Worm (Caenorhabditis elegans): ENCODE data around the gene K04C1.5.

K04C1.5 gene

DNA sequence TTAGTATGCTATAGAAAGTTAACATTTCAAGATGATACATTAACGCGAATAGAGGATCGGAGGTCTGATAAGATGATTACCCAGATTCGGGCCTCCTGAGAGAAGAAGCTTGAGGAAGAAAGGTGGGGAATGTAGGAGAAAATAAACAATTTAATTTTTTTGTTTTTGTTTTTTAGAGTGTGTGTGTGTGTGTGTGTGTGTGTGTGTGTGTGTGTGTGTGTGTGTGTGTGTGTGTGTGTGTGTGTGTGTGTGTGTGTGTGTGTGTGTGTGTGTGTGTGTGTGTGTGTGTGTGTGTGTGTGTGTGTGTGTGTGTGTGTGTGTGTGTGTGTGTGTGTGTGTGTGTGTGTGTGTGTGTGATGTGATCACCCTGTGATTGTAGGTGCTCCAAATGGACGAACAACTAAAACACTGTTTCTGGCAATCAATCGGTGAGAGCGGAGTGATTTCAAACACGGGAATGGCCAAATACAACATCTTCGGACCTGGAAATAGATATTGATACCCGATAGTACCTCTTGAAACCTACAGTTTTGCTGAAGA lies 18.5 kb upstream of the K04C1.5 start:
- TF ChIP-seq egrh-3 (GFP tag; IDR thresholded peaks at IDR 0.05) (peak; percentile 52; the same call in 1 of the 2 replicates), lir-1 (GFP tag; conservative IDR thresholded peaks at IDR 0.05) (peak; percentile 74; the same call in 1 of the 2 replicates), akir-1 (GFP tag; optimal IDR thresholded peaks at IDR 0.05) (peak; percentile 54), ztf-3 (GFP tag; optimal IDR thresholded peaks at IDR 0.05) (peak; percentile 15)

DNA sequence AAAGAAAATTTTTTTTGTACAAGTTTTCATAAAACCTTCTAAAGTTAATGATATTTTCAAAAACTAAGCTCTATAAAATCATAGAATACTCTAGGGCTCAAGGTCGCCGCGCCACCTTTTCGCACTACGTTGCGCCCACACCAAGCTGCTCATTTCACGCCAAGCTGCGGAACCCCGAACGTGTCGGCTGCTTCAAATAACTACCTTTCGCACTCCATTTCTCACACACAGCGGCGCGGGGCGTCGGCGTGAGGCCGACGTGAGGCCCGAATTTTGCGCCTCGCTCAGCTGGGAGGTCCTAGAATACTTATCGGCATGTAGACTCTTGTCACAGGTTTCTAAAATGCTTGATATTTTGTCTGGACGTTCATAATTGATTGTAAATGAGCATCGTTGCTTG lies 15.9 kb upstream of the K04C1.5 start:
- TF ChIP-seq rcor-1 (GFP tag; IDR thresholded peaks at IDR 0.05): no peak
- no peak for TF ChIP-seq ceh-27 (GFP tag; optimal IDR thresholded peaks at IDR 0.05)
- TF ChIP-seq dox-1 (GFP tag; IDR thresholded peaks at IDR 0.05): 0 out of 2 replicates have a peak, but pooled peaks have one; percentile 25
- TF ChIP-seq snpc-4 (GFP tag; optimal IDR thresholded peaks at IDR 0.05): peak; percentile 45
- TF ChIP-seq snpc-4 (tag; optimal IDR thresholded peaks at IDR 0.05): peak in 2 of 4 experiments; percentile 59 to 77
- TF ChIP-seq nhr-90 (tag; optimal IDR thresholded peaks at IDR 0.05): no peak
- no peak for TF ChIP-seq snpc-1.3 (tag; optimal IDR thresholded peaks at IDR 0.05; ENCODE audit: insufficient read depth)

ce11 chrX:14234366-14234765 lies 13.5 kb upstream of the K04C1.5 start, which contains the start of gene srg-36:
Gene srg-36 (minus strand): TSS chrX:14234466.
- no peak for TF ChIP-seq sea-2 (GFP tag; IDR thresholded peaks at IDR 0.05)
- no peak for TF ChIP-seq akir-1 (GFP tag; optimal IDR thresholded peaks at IDR 0.05)
- no peak for TF ChIP-seq unc-62 (GFP tag; optimal IDR thresholded peaks at IDR 0.05)
- no peak for TF ChIP-seq ztf-28 (GFP tag; IDR thresholded peaks at IDR 0.05)
- no peak for TF ChIP-seq lin-26 (GFP tag; IDR thresholded peaks at IDR 0.05)
- no peak for TF ChIP-seq nhr-179 (tag; optimal IDR thresholded peaks at IDR 0.05)
- no peak for TF ChIP-seq F39B2.1 (GFP tag; IDR thresholded peaks at IDR 0.05)
- TF ChIP-seq dox-1 (GFP tag; IDR thresholded peaks at IDR 0.05): no peak
- no peak for TF ChIP-seq hsf-1 (GFP tag; IDR thresholded peaks at IDR 0.05)
- no peak for TF ChIP-seq let-526 (GFP tag; IDR thresholded peaks at IDR 0.05)
- TF ChIP-seq unc-130 (GFP tag; optimal IDR thresholded peaks at IDR 0.05): no peak
- no peak for TF ChIP-seq sdz-38 (tag; optimal IDR thresholded peaks at IDR 0.05)
- no peak for TF ChIP-seq snpc-1.3 (tag; optimal IDR thresholded peaks at IDR 0.05; ENCODE audit: insufficient read depth)

DNA sequence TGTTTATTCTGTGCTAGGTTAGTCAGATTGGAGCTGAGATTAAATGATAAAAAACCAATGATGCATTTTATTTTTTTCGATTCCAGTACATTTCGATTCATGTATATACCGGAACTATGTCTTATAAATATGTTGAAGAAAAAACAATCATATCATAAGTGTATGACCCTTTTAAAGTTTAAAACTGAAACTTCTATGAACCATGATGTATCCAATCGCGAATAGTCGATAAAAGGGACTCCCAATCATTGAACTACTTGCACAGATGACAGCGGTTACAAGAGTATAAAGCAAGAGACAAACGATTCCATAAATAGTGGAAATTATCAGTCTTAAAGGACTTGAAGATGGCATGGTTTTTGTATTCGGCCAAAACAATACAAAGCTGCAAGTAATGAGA lies 12.9 kb upstream of the K04C1.5 start, which contains the start of gene srg-37:
TSS of gene srg-37 (minus strand) at position 101 of the 400 bp plus-strand sequence.
- TF ChIP-seq F57C9.4 (tag; optimal IDR thresholded peaks at IDR 0.05) (no peak), chd-7 (tag; optimal IDR thresholded peaks at IDR 0.05) (no peak), F33H1.4 (GFP tag; IDR thresholded peaks at IDR 0.05) (no peak), pha-4 (tag; optimal IDR thresholded peaks at IDR 0.05) (no peak), K12H6.12 (tag; optimal IDR thresholded peaks at IDR 0.05) (no peak), tlf-1 (GFP tag; optimal IDR thresholded peaks at IDR 0.05) (no peak), ztf-28 (GFP tag; IDR thresholded peaks at IDR 0.05) (no peak), nhr-80 (tag; optimal IDR thresholded peaks at IDR 0.05) (no peak)

- TF ChIP-seq F22D6.2 (tag; optimal IDR thresholded peaks at IDR 0.05) (no peak), egrh-3 (GFP tag; IDR thresholded peaks at IDR 0.05) (peak; percentile 93), Y53G8AR.9 (GFP tag; conservative IDR thresholded peaks at IDR 0.05) (no peak), athp-1 (tag; optimal IDR thresholded peaks at IDR 0.05) (no peak), dpl-1 (GFP tag; optimal IDR thresholded peaks at IDR 0.05) (no peak), Y53F4B.3 (GFP tag; IDR thresholded peaks at IDR 0.05) (no peak), aptf-2 (GFP tag; conservative IDR thresholded peaks at IDR 0.05) (no peak), zfh-2 (GFP tag; conservative IDR thresholded peaks at IDR 0.05) (peak; percentile 90), rcor-1 (GFP tag; IDR thresholded peaks at IDR 0.05) (no peak), F49E8.2 (tag; optimal IDR thresholded peaks at IDR 0.05; ENCODE audit: insufficient read depth) (no peak), snpc-4 (GFP tag; optimal IDR thresholded peaks at IDR 0.05) (no peak), snpc-4 (tag; optimal IDR thresholded peaks at IDR 0.05) (no peak), attf-3 (GFP tag; conservative IDR thresholded peaks at IDR 0.05) (no peak), pbrm-1 (GFP tag; IDR thresholded peaks at IDR 0.05) (no peak), B0261.1 (tag; optimal IDR thresholded peaks at IDR 0.05) (no peak), mcd-1 (GFP tag; IDR thresholded peaks at IDR 0.05) (peak; percentile 23; the same call in 1 of the 2 replicates), F10E7.11 (tag; optimal IDR thresholded peaks at IDR 0.05) (no peak)
Measured at ce11 chrX:14236121-14236824, 11.6 kb upstream of the K04C1.5 start.
